Fruit fly (Drosophila melanogaster): ENCODE data around the gene Drsl2.

Gene Drsl2

dm6 chr3L:3301171-3301738 is 12.9 kb upstream of the Drsl2 start (continued):
- TF ChIP-seq Met (GFP tag; optimal IDR thresholded peaks at IDR 0.05) (peak; percentile 32), fd85E (GFP tag; optimal IDR thresholded peaks at IDR 0.05) (no peak), svp (GFP tag) (peak; percentile 62), Sox102F (GFP tag; optimal IDR thresholded peaks at IDR 0.05) (no peak), CG6792 (GFP tag; optimal IDR thresholded peaks at IDR 0.05) (peak; percentile 24), fd59A (GFP tag; optimal IDR thresholded peaks at IDR 0.05) (no peak), Hr4 (GFP tag; optimal IDR thresholded peaks at IDR 0.05) (peak; percentile 80), Hr38 (GFP tag; optimal IDR thresholded peaks at IDR 0.05) (no peak), CG8119 (GFP tag; IDR thresholded peaks at IDR 0.05) (peak; percentile 80)

- TF ChIP-seq Gug (GFP tag; IDR thresholded peaks at IDR 0.05) (peak; percentile 95), spab (GFP tag; optimal IDR thresholded peaks at IDR 0.05) (peak; percentile 80), CG16779 (tag; optimal IDR thresholded peaks at IDR 0.05) (peak; percentile 78), Eip75B (GFP tag; optimal IDR thresholded peaks at IDR 0.05) (peak; percentile 88), CG10631 (GFP tag; optimal IDR thresholded peaks at IDR 0.05) (peak; percentile 89), Blimp-1 (GFP tag; optimal IDR thresholded peaks at IDR 0.05) (peak; percentile 89), CG6808 (GFP tag; optimal IDR thresholded peaks at IDR 0.05) (peak; percentile 76), salr (GFP tag; optimal IDR thresholded peaks at IDR 0.05) (peak; percentile 79 to 80), acj6 (GFP tag; optimal IDR thresholded peaks at IDR 0.05) (peak; percentile 95), CG11294 (GFP tag; IDR thresholded peaks at IDR 0.05) (peak; percentile 94), Met (GFP tag; optimal IDR thresholded peaks at IDR 0.05) (peak; percentile 92), svp (GFP tag) (peak; percentile 96), CG7368 (GFP tag; optimal IDR thresholded peaks at IDR 0.05) (peak; percentile 91), CG3032 (tag; optimal IDR thresholded peaks at IDR 0.05) (peak; percentile 88), CG34406 (GFP tag; optimal IDR thresholded peaks at IDR 0.05) (peak; percentile 97), CG8119 (GFP tag; IDR thresholded peaks at IDR 0.05) (peak; percentile 97), CG6163 (GFP tag; IDR thresholded peaks at IDR 0.05) (peak; percentile 99), Eip78C (GFP tag) (peak; percentile 98), CG10669 (GFP tag; optimal IDR thresholded peaks at IDR 0.05) (peak; percentile 93), cyc (GFP tag; optimal IDR thresholded peaks at IDR 0.05) (peak; percentile 96), fkh (GFP tag; optimal IDR thresholded peaks at IDR 0.05) (peak; percentile 31), Sox102F (GFP tag; optimal IDR thresholded peaks at IDR 0.05) (peak; percentile 93), CG3919 (GFP tag; optimal IDR thresholded peaks at IDR 0.05) (peak; percentile 97), CG11902 (GFP tag; optimal IDR thresholded peaks at IDR 0.05) (peak; percentile 93), CG15336 (GFP tag; IDR thresholded peaks at IDR 0.05) (peak; percentile 97), dac (GFP tag; optimal IDR thresholded peaks at IDR 0.05) (peak; percentile 83), CG9139 (GFP tag; optimal IDR thresholded peaks at IDR 0.05) (peak; percentile 77), CG8319 (GFP tag; optimal IDR thresholded peaks at IDR 0.05) (peak; percentile 91), CG4318 (GFP tag; optimal IDR thresholded peaks at IDR 0.05) (peak; percentile 89), Ets96B (tag; optimal IDR thresholded peaks at IDR 0.05) (peak; percentile 94), fd85E (GFP tag; optimal IDR thresholded peaks at IDR 0.05) (peak; percentile 86), net (GFP tag; optimal IDR thresholded peaks at IDR 0.05) (peak; percentile 92), esn (GFP tag; optimal IDR thresholded peaks at IDR 0.05) (peak; percentile 95), pdm3 (GFP tag; optimal IDR thresholded peaks at IDR 0.05) (peak; percentile 91), achi (GFP tag; optimal IDR thresholded peaks at IDR 0.05) (peak; percentile 95), CG8632 (GFP tag; optimal IDR thresholded peaks at IDR 0.05) (peak; percentile 96), Ets21C (GFP tag; optimal IDR thresholded peaks at IDR 0.05) (peak; percentile 83), Sox15 (GFP tag; optimal IDR thresholded peaks at IDR 0.05) (peak; percentile 88), Smox (GFP tag; optimal IDR thresholded peaks at IDR 0.05) (peak; percentile 95), CG1621 (tag; optimal IDR thresholded peaks at IDR 0.05) (peak; percentile 67), Hr39 (GFP tag; optimal IDR thresholded peaks at IDR 0.05) (peak; percentile 84), CG31627 (GFP tag; optimal IDR thresholded peaks at IDR 0.05) (peak; percentile 89), fd59A (GFP tag; optimal IDR thresholded peaks at IDR 0.05) (peak; percentile 80), Eip93F (GFP tag; optimal IDR thresholded peaks at IDR 0.05) (peak; percentile 94), CG32006 (GFP tag; optimal IDR thresholded peaks at IDR 0.05) (peak; percentile 93), Lpt (GFP tag; optimal IDR thresholded peaks at IDR 0.05) (peak; percentile 88)
Measured at dm6 chr3L:3303087-3303526, 11.0 kb upstream of the Drsl2 start, which contains the start of gene CG14968. TSS of gene CG14968 (minus strand) at chr3L:3303112.
